Worm (Caenorhabditis elegans): ENCODE data around the gene ccep-97.

ce11 chrV:4826710-4827380, 8.4 kb upstream of the ccep-97 start, which contains the start of the genes hsp-6 and C37H5.5:
- TF ChIP-seq unc-62 (GFP tag; optimal IDR thresholded peaks at IDR 0.05), result no peak
- no peak for TF ChIP-seq nhr-120 (GFP tag; IDR thresholded peaks at IDR 0.05)
- peak; percentile 17 for TF ChIP-seq snpc-4 (GFP tag; optimal IDR thresholded peaks at IDR 0.05)
- peak; percentile 50 to 70 (median 61) for TF ChIP-seq snpc-4 (tag; optimal IDR thresholded peaks at IDR 0.05)
- no peak for TF ChIP-seq unc-130 (GFP tag; optimal IDR thresholded peaks at IDR 0.05)
- TF ChIP-seq B0019.2 (GFP tag; conservative IDR thresholded peaks at IDR 0.05), result no peak
- no peak for TF ChIP-seq nfya-1 (tag; optimal IDR thresholded peaks at IDR 0.05; ENCODE audit: borderline replicate concordance, insufficient read depth)
- TF ChIP-seq tbp1 (GFP tag; optimal IDR thresholded peaks at IDR 0.05), result peak; percentile 67
- TF ChIP-seq atf-7 (tag; optimal IDR thresholded peaks at IDR 0.05), result no peak
- TF ChIP-seq ceh-58 (GFP tag; IDR thresholded peaks at IDR 0.05), result no peak
- TF ChIP-seq K11D2.4 (GFP tag; IDR thresholded peaks at IDR 0.05), result peak; percentile 70
- TF ChIP-seq ZK185.1 (tag; optimal IDR thresholded peaks at IDR 0.05; ENCODE audit: poor library complexity, severe bottlenecking), result peak; percentile 54
- peak; percentile 73 for TF ChIP-seq ceh-27 (GFP tag; optimal IDR thresholded peaks at IDR 0.05)
- peak; percentile 70 for TF ChIP-seq hmg-1.2 (GFP tag; IDR thresholded peaks at IDR 0.05)

Measured in whole organism, young adult.